Worm (Caenorhabditis elegans) whole organism, L2 larva: ENCODE results near the gene srt-37.

ENCODE experiments used
- ZK546.5 ChIP-seq: sonication (generic microtip); optimal IDR thresholded peaks from 2 replicates; lab custom pipeline; 2017; ENCODE audit warnings: missing biosample characterization, missing genetic modification characterization
- blmp-1 ChIP-seq: sonication (generic microtip); optimal IDR thresholded peaks from 2 replicates; lab custom pipeline; 2017; ENCODE audit warnings: missing genetic modification characterization, mild to moderate bottlenecking, missing compliant biosample characterization, antibody characterized with exemption, moderate library complexity; ENCODE audit not compliant: insufficient read depth
- ceh-82 ChIP-seq: fragments of 150-350 bp; optimal IDR thresholded peaks from 2 replicates; lab custom pipeline; 2014; ENCODE audit warnings: missing biosample characterization, missing genetic modification characterization
- lsy-2 ChIP-seq, 2 experiments: fragments of 150-350 bp in 1 of 2; sonication (generic microtip) in 1 of 2; optimal IDR thresholded peaks; 2 replicates each; lab custom pipeline; 2014 to 2017; ENCODE audit warnings: missing biosample characterization in 2 of 2, missing genetic modification characterization in 2 of 2
- mab-5 ChIP-seq: fragments of 150-350 bp; optimal IDR thresholded peaks from 2 replicates; lab custom pipeline; 2014; ENCODE audit warnings: missing biosample characterization, missing genetic modification characterization
- mdl-1 ChIP-seq, 2 experiments: fragments of 150-350 bp in 1 of 2; sonication (generic microtip) in 1 of 2; optimal IDR thresholded peaks; 2 replicates each; lab custom pipeline; 2017; ENCODE audit warnings: missing biosample characterization in 2 of 2, missing genetic modification characterization in 2 of 2
- nhr-10 ChIP-seq: sonication (generic microtip); optimal IDR thresholded peaks from 2 replicates; lab custom pipeline; 2017; ENCODE audit warnings: missing biosample characterization, missing genetic modification characterization
- nhr-11 ChIP-seq: fragments of 150-350 bp; optimal IDR thresholded peaks from 2 replicates; lab custom pipeline; 2014; ENCODE audit warnings: missing biosample characterization, missing genetic modification characterization
- nhr-6 ChIP-seq: fragments of 150-350 bp; optimal IDR thresholded peaks from 2 replicates; lab custom pipeline; 2014; ENCODE audit warnings: missing biosample characterization, missing genetic modification characterization
- skn-1 ChIP-seq: sonication (generic microtip); optimal IDR thresholded peaks from 2 replicates; lab custom pipeline; 2017; ENCODE audit warnings: missing biosample characterization, missing genetic modification characterization
- unc-55 ChIP-seq: fragments of 150-350 bp; sonication (generic microtip); optimal IDR thresholded peaks from 3 replicates; lab custom pipeline; 2014; ENCODE audit warnings: missing biosample characterization, missing genetic modification reagents, missing genetic modification characterization
- ztf-1 ChIP-seq: fragments of 200-800 bp; sonication (Bioruptor generic); conservative IDR thresholded peaks from 2 replicates; pipeline ENCODE4 v1.3.6; 2022; ENCODE audit warnings: missing genetic modification characterization, missing compliant biosample characterization
- ztf-4 ChIP-seq: fragments of 150-350 bp; optimal IDR thresholded peaks from 2 replicates; lab custom pipeline; 2014; ENCODE audit warnings: missing biosample characterization, missing genetic modification characterization

DNA sequence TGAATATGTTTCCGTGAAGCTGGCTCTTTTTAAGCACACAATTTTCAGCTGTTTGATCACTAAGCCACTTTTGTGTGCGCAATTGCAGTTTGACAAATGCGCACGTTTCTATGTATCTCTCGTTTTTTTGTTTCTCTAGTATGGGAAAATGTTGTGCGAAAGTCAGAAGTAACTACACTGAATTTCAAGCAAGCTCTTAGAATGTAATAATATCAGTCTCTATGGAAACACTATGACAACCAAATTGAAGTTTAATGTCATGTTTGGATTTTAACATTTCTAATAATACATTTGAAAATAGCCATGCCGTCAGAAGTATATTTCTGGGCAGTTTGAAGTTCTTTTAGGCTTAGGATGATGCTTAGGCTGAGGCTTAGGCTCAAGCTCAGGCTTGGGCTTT, 38.3 kb upstream of the srt-37 start, which contains the start of gene ZC132.9:
- no peak for TF ChIP-seq mdl-1 (tag; optimal IDR thresholded peaks at IDR 0.05; lab: Kevin White, UChicago)
- no peak for TF ChIP-seq nhr-6
- no peak for TF ChIP-seq blmp-1 (tag; lab: Kevin White, UChicago)
- no peak for TF ChIP-seq skn-1 (tag; lab: Kevin White, UChicago)
- TF ChIP-seq lsy-2 (tag; optimal IDR thresholded peaks at IDR 0.05; lab: Kevin White, UChicago): no peak
- TF ChIP-seq ztf-1 (GFP tag; lab: Robert Waterston, UW): no peak
- TF ChIP-seq mab-5 (tag; lab: Kevin White, UChicago): no peak
- no peak for TF ChIP-seq unc-55
- TF ChIP-seq ZK546.5: no peak
- TF ChIP-seq ceh-82 (tag; lab: Kevin White, UChicago): no peak
- no peak for TF ChIP-seq nhr-10
- TF ChIP-seq nhr-11 (tag; lab: Kevin White, UChicago): no peak
- TF ChIP-seq ztf-4 (tag; lab: Kevin White, UChicago): no peak
